Worm (Caenorhabditis elegans) whole organism, L1 larva: ENCODE data around the gene F16F9.4.

Experiments used
- ceh-8 ChIP-seq: fragments of 200-800 bp; sonication (Bioruptor generic); optimal IDR thresholded peaks from 2 replicates; lab custom pipeline; 2018; ENCODE audit warnings: mild to moderate bottlenecking, missing genetic modification characterization, moderate library complexity, missing compliant biosample characterization
- dpl-1 ChIP-seq, 3 experiments: fragments of 150-350 bp in 2 of 3; sonication (generic microtip) in 1 of 3; optimal IDR thresholded peaks; 2 replicates each; lab custom pipeline; 2014 to 2017; ENCODE audit warnings: missing biosample characterization in 3 of 3, missing genetic modification characterization in 3 of 3, missing genetic modification reagents in 3 of 3
- fkh-10 ChIP-seq: sonication (generic microtip); optimal IDR thresholded peaks from 2 replicates; lab custom pipeline; 2017; ENCODE audit warnings: missing biosample characterization, missing genetic modification reagents, missing genetic modification characterization
- lin-15B ChIP-seq: fragments of 150-350 bp; sonication (generic microtip); optimal IDR thresholded peaks from 3 replicates; lab custom pipeline; 2014; ENCODE audit warnings: missing biosample characterization, missing genetic modification characterization
- lin-39 ChIP-seq: fragments of 150-350 bp; optimal IDR thresholded peaks from 2 replicates; lab custom pipeline; 2014; ENCODE audit warnings: missing biosample characterization, missing genetic modification reagents, missing genetic modification characterization
- nhr-12 ChIP-seq: sonication (generic microtip); optimal IDR thresholded peaks from 2 replicates; lab custom pipeline; 2017; ENCODE audit warnings: missing biosample characterization, missing genetic modification characterization
- nhr-237 ChIP-seq: fragments of 150-350 bp; optimal IDR thresholded peaks from 2 replicates; lab custom pipeline; 2014; ENCODE audit warnings: missing biosample characterization, missing genetic modification characterization
- nhr-76 ChIP-seq: sonication (generic microtip); optimal IDR thresholded peaks from 2 replicates; lab custom pipeline; 2017; ENCODE audit warnings: missing biosample characterization, missing genetic modification characterization
- skn-1 ChIP-seq: fragments of 150-350 bp; optimal IDR thresholded peaks from 2 replicates; lab custom pipeline; 2014; ENCODE audit warnings: missing biosample characterization, missing genetic modification characterization
- snu-23 ChIP-seq: sonication (generic microtip); optimal IDR thresholded peaks from 2 replicates; lab custom pipeline; 2016; ENCODE audit warnings: missing genetic modification characterization, missing compliant biosample characterization
- sox-4 ChIP-seq: sonication (generic microtip); optimal IDR thresholded peaks from 2 replicates; lab custom pipeline; 2016; ENCODE audit warnings: missing genetic modification characterization, missing compliant biosample characterization
- zag-1 ChIP-seq: fragments of 150-350 bp; optimal IDR thresholded peaks from 2 replicates; lab custom pipeline; 2014; ENCODE audit warnings: missing biosample characterization, missing genetic modification characterization
- ztf-11 ChIP-seq, 2 experiments: sonication (generic microtip); optimal IDR thresholded peaks; 2 replicates each; lab custom pipeline; 2016 to 2017; ENCODE audit warnings: missing genetic modification characterization in 2 of 2, missing biosample characterization in 1 of 2, missing compliant biosample characterization in 1 of 2

DNA sequence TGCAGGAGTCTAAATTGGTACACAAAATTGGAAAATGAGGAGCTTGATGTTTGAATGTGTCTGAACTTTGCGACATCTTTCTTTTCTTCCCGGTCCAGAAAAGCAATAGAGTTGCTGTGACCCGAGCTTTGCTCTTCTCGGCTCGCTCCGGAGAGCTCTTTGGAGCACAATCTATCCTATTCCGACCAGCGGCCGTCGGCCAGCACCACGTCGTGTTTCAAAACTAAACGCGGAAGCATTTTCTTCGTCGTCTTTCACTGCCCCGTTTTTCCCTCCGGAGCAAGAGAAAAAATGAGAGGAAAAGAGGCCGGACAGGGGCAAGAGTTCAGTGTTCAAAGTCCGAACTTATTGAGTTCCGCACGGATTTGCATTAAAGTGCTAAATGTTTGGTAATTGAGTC lies 15.9 kb upstream of the F16F9.4 start:
- no peak for TF ChIP-seq zag-1 (tag; lab: Kevin White, UChicago)
- TF ChIP-seq lin-15B (tag; lab: Kevin White, UChicago), result no peak
- TF ChIP-seq nhr-12 (tag; lab: Kevin White, UChicago), result no peak
- TF ChIP-seq ceh-8 (GFP tag; lab: Kevin White, UChicago), result no peak
- TF ChIP-seq nhr-76 (tag; lab: Kevin White, UChicago), result no peak
- TF ChIP-seq lin-39 (tag; lab: Kevin White, UChicago), result no peak
- TF ChIP-seq fkh-10 (GFP tag; lab: Kevin White, UChicago), result peak; percentile 2
- no peak for TF ChIP-seq sox-4 (tag; lab: Kevin White, UChicago)
- TF ChIP-seq nhr-237 (tag; lab: Kevin White, UChicago), result no peak
- no peak for TF ChIP-seq snu-23 (GFP tag; lab: Kevin White, UChicago)
- no peak for TF ChIP-seq dpl-1 (GFP tag; optimal IDR thresholded peaks at IDR 0.05; lab: Kevin White, UChicago)
- TF ChIP-seq ztf-11 (tag; optimal IDR thresholded peaks at IDR 0.05; lab: Kevin White, UChicago), result no peak
- no peak for TF ChIP-seq skn-1 (tag; lab: Kevin White, UChicago)
